1 worm cellular context compared by ENCODE assay signal in genomic region chrV:9724021-9724671, ce11.
A peak's percentile ranks its signal among the peaks of the same experiment; 100 is the strongest.
TF ChIP-seq lines count a peak whose summit lies in the region.

Gene slcr-46.3, minus strand, starts transcription at chrV:9724106.

TF ChIP-seq in whole organism, L1 larva, 84 proteins besides CTCF, POLR2A, EP300 and RAD21 (continued from another document):
- no peak for TF ChIP-seq unc-86 (tag; optimal IDR thresholded peaks at IDR 0.05; lab: Kevin White, UChicago)
- TF ChIP-seq hpl-2 (GFP tag; optimal IDR thresholded peaks at IDR 0.05; lab: Kevin White, UChicago): no peak
- peak; percentile 7 for TF ChIP-seq mep-1 (tag; optimal IDR thresholded peaks at IDR 0.05; lab: Kevin White, UChicago)
- TF ChIP-seq hlh-17 (GFP tag; optimal IDR thresholded peaks at IDR 0.05; lab: Kevin White, UChicago; ENCODE audit: borderline replicate concordance): no peak
- no peak for TF ChIP-seq vab-15 (tag; optimal IDR thresholded peaks at IDR 0.05; lab: Kevin White, UChicago)
- TF ChIP-seq ceh-88 (GFP tag; IDR thresholded peaks at IDR 0.05; lab: Robert Waterston, UW): no peak
- peak; percentile 76 for TF ChIP-seq nhr-85 (tag; lab: Kevin White, UChicago)
- TF ChIP-seq nhr-28 (tag; optimal IDR thresholded peaks at IDR 0.05; lab: Kevin White, UChicago): no peak
- peak in 1 of 3 experiments; percentile 5 for TF ChIP-seq dpl-1 (GFP tag; optimal IDR thresholded peaks at IDR 0.05; lab: Kevin White, UChicago)
- no peak for TF ChIP-seq ces-1 (GFP tag; optimal IDR thresholded peaks at IDR 0.05; lab: Kevin White, UChicago)
- TF ChIP-seq ama-1 (optimal IDR thresholded peaks at IDR 0.05; lab: Kevin White, UChicago): no peak
- no peak for TF ChIP-seq snpc-4 (tag; optimal IDR thresholded peaks at IDR 0.05; lab: Kevin White, UChicago)
- no peak for TF ChIP-seq zip-4 (GFP tag; optimal IDR thresholded peaks at IDR 0.05; lab: Kevin White, UChicago)
- no peak for TF ChIP-seq fos-1 (tag; optimal IDR thresholded peaks at IDR 0.05; lab: Kevin White, UChicago)
- no peak for TF ChIP-seq ets-5 (GFP tag; IDR thresholded peaks at IDR 0.05; lab: Robert Waterston, UW)
- peak in 1 of 2 experiments; percentile 37 for TF ChIP-seq lin-35 (GFP tag; optimal IDR thresholded peaks at IDR 0.05; lab: Kevin White, UChicago)
- no peak for TF ChIP-seq pag-3 (tag; optimal IDR thresholded peaks at IDR 0.05; lab: Kevin White, UChicago; ENCODE audit: borderline replicate concordance, insufficient read depth)
- TF ChIP-seq nhr-77 (tag; optimal IDR thresholded peaks at IDR 0.05; lab: Kevin White, UChicago): no peak
- no peak for TF ChIP-seq C04F5.9 (tag; optimal IDR thresholded peaks at IDR 0.05; lab: Kevin White, UChicago)
- TF ChIP-seq lsy-2 (tag; optimal IDR thresholded peaks at IDR 0.05; lab: Kevin White, UChicago): peak in 1 of 2 experiments; percentile 49
- peak; percentile 42 for TF ChIP-seq lin-14 (GFP tag; optimal IDR thresholded peaks at IDR 0.05; lab: Kevin White, UChicago)
- no peak for TF ChIP-seq aly-2 (tag; optimal IDR thresholded peaks at IDR 0.05; lab: Kevin White, UChicago)
- TF ChIP-seq nhr-20 (tag; optimal IDR thresholded peaks at IDR 0.05; lab: Kevin White, UChicago): no peak
- TF ChIP-seq ceh-8 (GFP tag; optimal IDR thresholded peaks at IDR 0.05; lab: Kevin White, UChicago): no peak
- no peak for TF ChIP-seq swsn-7 (tag; optimal IDR thresholded peaks at IDR 0.05; lab: Kevin White, UChicago)
- no peak for TF ChIP-seq irx-1 (tag; optimal IDR thresholded peaks at IDR 0.05; lab: Kevin White, UChicago)
- TF ChIP-seq sptf-1 (tag; optimal IDR thresholded peaks at IDR 0.05; lab: Kevin White, UChicago): no peak
- no peak for TF ChIP-seq rnt-1 (tag; optimal IDR thresholded peaks at IDR 0.05; lab: Kevin White, UChicago)
- TF ChIP-seq efl-1 (optimal IDR thresholded peaks at IDR 0.05; lab: Kevin White, UChicago): no peak
- TF ChIP-seq efl-1 (GFP tag; optimal IDR thresholded peaks at IDR 0.05 in 1 of 2; lab: Kevin White, UChicago): no peak
- TF ChIP-seq efl-3 (GFP tag; optimal IDR thresholded peaks at IDR 0.05; lab: Kevin White, UChicago): no peak
- no peak for TF ChIP-seq ceh-82 (tag; optimal IDR thresholded peaks at IDR 0.05; lab: Kevin White, UChicago)
- TF ChIP-seq grh-1 (GFP tag; IDR thresholded peaks at IDR 0.05; lab: Robert Waterston, UW): no peak
- TF ChIP-seq lin-39 (tag; optimal IDR thresholded peaks at IDR 0.05; lab: Kevin White, UChicago): no peak
- TF ChIP-seq fkh-8 (tag; optimal IDR thresholded peaks at IDR 0.05; lab: Kevin White, UChicago): no peak
- TF ChIP-seq xbp-1 (tag; optimal IDR thresholded peaks at IDR 0.05; lab: Kevin White, UChicago): no peak
- no peak for TF ChIP-seq mef-2 (tag; optimal IDR thresholded peaks at IDR 0.05; lab: Kevin White, UChicago)
- TF ChIP-seq jun-1 (tag; optimal IDR thresholded peaks at IDR 0.05; lab: Kevin White, UChicago): no peak
- TF ChIP-seq fkh-10 (GFP tag; optimal IDR thresholded peaks at IDR 0.05; lab: Kevin White, UChicago): no peak
- no peak for TF ChIP-seq nhr-76 (tag; optimal IDR thresholded peaks at IDR 0.05; lab: Kevin White, UChicago)
- TF ChIP-seq Y116A8C.19 (tag; optimal IDR thresholded peaks at IDR 0.05; lab: Kevin White, UChicago; ENCODE audit: borderline replicate concordance): no peak
- no peak for TF ChIP-seq mdl-1 (tag; optimal IDR thresholded peaks at IDR 0.05; lab: Kevin White, UChicago)
- peak in 1 of 6 experiments; percentile 9 for TF ChIP-seq elt-3 (tag; optimal IDR thresholded peaks at IDR 0.05; lab: Kevin White, UChicago)
- no peak for TF ChIP-seq dsc-1 (tag; optimal IDR thresholded peaks at IDR 0.05; lab: Kevin White, UChicago)
- no peak for TF ChIP-seq fkh-4 (tag; optimal IDR thresholded peaks at IDR 0.05; lab: Kevin White, UChicago; ENCODE audit: borderline replicate concordance)
- TF ChIP-seq C34B4.2 (tag; optimal IDR thresholded peaks at IDR 0.05; lab: Kevin White, UChicago): no peak
- no peak for TF ChIP-seq nhr-47 (tag; optimal IDR thresholded peaks at IDR 0.05; lab: Kevin White, UChicago)
- TF ChIP-seq egl-13 (tag; optimal IDR thresholded peaks at IDR 0.05; lab: Kevin White, UChicago): no peak
- no peak for TF ChIP-seq mab-9 (GFP tag; IDR thresholded peaks at IDR 0.05; lab: Robert Waterston, UW)
- TF ChIP-seq skn-1 (tag; optimal IDR thresholded peaks at IDR 0.05; lab: Kevin White, UChicago): no peak
- no peak for TF ChIP-seq nhr-71 (tag; optimal IDR thresholded peaks at IDR 0.05; lab: Kevin White, UChicago)
- TF ChIP-seq tbx-2 (tag; optimal IDR thresholded peaks at IDR 0.05; lab: Kevin White, UChicago): no peak
- TF ChIP-seq snu-23 (GFP tag; optimal IDR thresholded peaks at IDR 0.05; lab: Kevin White, UChicago): peak; percentile 21
- TF ChIP-seq ceh-90 (tag; optimal IDR thresholded peaks at IDR 0.05; lab: Kevin White, UChicago): no peak
- no peak for TF ChIP-seq isw-1 (GFP tag; IDR thresholded peaks at IDR 0.05; lab: Robert Waterston, UW)
- no peak for TF ChIP-seq unc-130 (tag; optimal IDR thresholded peaks at IDR 0.05; lab: Kevin White, UChicago)
- no peak for TF ChIP-seq lir-3 (tag; optimal IDR thresholded peaks at IDR 0.05; lab: Kevin White, UChicago; ENCODE audit: poor library complexity)
- no peak for TF ChIP-seq pqm-1 (tag; optimal IDR thresholded peaks at IDR 0.05; lab: Kevin White, UChicago)
